Worm (Caenorhabditis elegans) whole organism, midembryonic: ENCODE results near the gene Y60A9.3.

ENCODE experiments used
- T22C8.4 ChIP-seq: fragments of 200-800 bp; sonication (Bioruptor generic); IDR thresholded peaks from 2 replicates; pipeline ENCODE4 v1.3.6; 2022; ENCODE audit warnings: missing genetic modification characterization, missing compliant biosample characterization
- cog-1 ChIP-seq: sonication (generic microtip); optimal IDR thresholded peaks from 2 replicates; lab custom pipeline; 2016; ENCODE audit warnings: missing genetic modification characterization, missing compliant biosample characterization
- flt-1 ChIP-seq: fragments of 200-800 bp; sonication (Bioruptor generic); IDR thresholded peaks from 2 replicates; pipeline ENCODE4 v1.3.6; 2022; ENCODE audit warnings: missing genetic modification characterization, missing compliant biosample characterization
- klf-2 ChIP-seq: fragments of 200-800 bp; sonication (Bioruptor generic); conservative IDR thresholded peaks from 2 replicates; pipeline ENCODE4 v1.3.6; 2022; ENCODE audit warnings: missing genetic modification reagents, missing genetic modification characterization, missing compliant biosample characterization
- med-1 ChIP-seq: sonication (generic microtip); optimal IDR thresholded peaks from 2 replicates; lab custom pipeline; 2017; ENCODE audit warnings: missing genetic modification characterization, mild to moderate bottlenecking, missing compliant biosample characterization, antibody characterized with exemption, missing genetic modification reagents; ENCODE audit not compliant: insufficient read depth
- ref-1 ChIP-seq: fragments of 200-800 bp; sonication (Bioruptor generic); conservative IDR thresholded peaks from 2 replicates; pipeline ENCODE4 v1.3.6; 2022; ENCODE audit warnings: missing genetic modification reagents, missing genetic modification characterization, missing compliant biosample characterization
- tab-1 ChIP-seq: fragments of 200-800 bp; sonication (Bioruptor generic); IDR thresholded peaks from 2 replicates; pipeline ENCODE4 v1.3.6; 2022; ENCODE audit warnings: missing genetic modification characterization, missing compliant biosample characterization
- ztf-23 ChIP-seq: fragments of 200-800 bp; sonication (Bioruptor generic); IDR thresholded peaks from 2 replicates; pipeline ENCODE4 v1.3.6; 2022; ENCODE audit warnings: missing genetic modification reagents, missing genetic modification characterization, missing compliant biosample characterization
- ztf-29 ChIP-seq: fragments of 200-800 bp; sonication (Bioruptor generic); IDR thresholded peaks from 2 replicates; pipeline ENCODE4 v1.3.6; 2022; ENCODE audit warnings: missing genetic modification reagents, missing genetic modification characterization, missing compliant biosample characterization

Gene Y60A9.3

DNA sequence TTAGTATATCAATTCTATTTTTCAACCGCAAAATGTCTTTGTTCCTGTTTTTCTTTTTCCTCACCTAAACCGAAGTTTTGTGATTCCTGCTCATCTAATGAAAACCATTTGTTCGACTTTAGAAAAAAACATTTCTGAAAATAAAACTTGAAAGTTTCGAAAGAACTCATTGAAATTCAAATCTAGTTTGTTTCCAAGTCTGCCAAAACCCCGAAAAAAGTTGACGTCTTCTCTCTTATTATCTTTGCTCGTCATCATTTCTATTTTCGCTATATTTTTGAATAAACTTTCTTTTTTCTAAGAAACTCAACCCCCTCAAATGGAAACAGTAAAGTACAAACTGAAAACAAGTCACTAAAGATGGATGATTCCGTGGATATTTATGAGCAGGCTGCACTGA is 22.8 kb downstream of the Y60A9.3 start, which contains the start of gene frpr-17:
Gene frpr-17 (plus strand): TSS at position 301 of the 400 bp plus-strand sequence.
- TF ChIP-seq ref-1 (GFP tag; lab: Robert Waterston, UW), result no peak
- TF ChIP-seq ztf-29 (GFP tag; lab: Robert Waterston, UW), result no peak
- TF ChIP-seq klf-2 (GFP tag; lab: Robert Waterston, UW), result no peak
- TF ChIP-seq cog-1 (tag; lab: Kevin White, UChicago), result no peak
- TF ChIP-seq flt-1 (GFP tag; lab: Robert Waterston, UW), result no peak
- TF ChIP-seq med-1 (GFP tag; lab: Kevin White, UChicago), result no peak
- TF ChIP-seq tab-1 (GFP tag; lab: Robert Waterston, UW), result no peak
- no peak for TF ChIP-seq ztf-23 (GFP tag; lab: Robert Waterston, UW)
- no peak for TF ChIP-seq T22C8.4

- no peak for TF ChIP-seq cog-1 (tag; lab: Kevin White, UChicago)
- TF ChIP-seq T22C8.4, result no peak
- TF ChIP-seq tab-1 (GFP tag; lab: Robert Waterston, UW), result no peak
- TF ChIP-seq flt-1 (GFP tag; lab: Robert Waterston, UW), result no peak
- TF ChIP-seq ztf-23 (GFP tag; lab: Robert Waterston, UW), result no peak
- no peak for TF ChIP-seq med-1 (GFP tag; lab: Kevin White, UChicago)
- no peak for TF ChIP-seq ref-1 (GFP tag; lab: Robert Waterston, UW)
- no peak for TF ChIP-seq ztf-29 (GFP tag; lab: Robert Waterston, UW)
- TF ChIP-seq klf-2 (GFP tag; lab: Robert Waterston, UW), result no peak
These were observed 29.7 kb downstream of the Y60A9.3 start, which contains the start of gene fbxa-179 for ce11 chrX:14412774-14413173. Gene fbxa-179, minus strand, starts transcription at chrX:14412874.

ce11 chrX:14415641-14416040 is 32.6 kb downstream of the Y60A9.3 start, which contains the start of gene F23D12.10:
Gene F23D12.10, minus strand, starts transcription at chrX:14415741.
- no peak for TF ChIP-seq cog-1 (tag; lab: Kevin White, UChicago)
- TF ChIP-seq T22C8.4, result no peak
- no peak for TF ChIP-seq ref-1 (GFP tag; lab: Robert Waterston, UW)
- TF ChIP-seq klf-2 (GFP tag; lab: Robert Waterston, UW), result no peak
- TF ChIP-seq ztf-23 (GFP tag; lab: Robert Waterston, UW), result no peak
- no peak for TF ChIP-seq flt-1 (GFP tag; lab: Robert Waterston, UW)
- TF ChIP-seq tab-1 (GFP tag; lab: Robert Waterston, UW), result no peak
- TF ChIP-seq med-1 (GFP tag; lab: Kevin White, UChicago), result no peak
- no peak for TF ChIP-seq ztf-29 (GFP tag; lab: Robert Waterston, UW)

- TF ChIP-seq ztf-29 (GFP tag; lab: Robert Waterston, UW), result no peak
- TF ChIP-seq med-1 (GFP tag; lab: Kevin White, UChicago), result no peak
- no peak for TF ChIP-seq tab-1 (GFP tag; lab: Robert Waterston, UW)
- TF ChIP-seq T22C8.4, result no peak
- no peak for TF ChIP-seq klf-2 (GFP tag; lab: Robert Waterston, UW)
- no peak for TF ChIP-seq ztf-23 (GFP tag; lab: Robert Waterston, UW)
- TF ChIP-seq ref-1 (GFP tag; lab: Robert Waterston, UW), result no peak
- no peak for TF ChIP-seq cog-1 (tag; lab: Kevin White, UChicago)
- TF ChIP-seq flt-1 (GFP tag; lab: Robert Waterston, UW), result no peak
These were observed 38.5 kb downstream of the Y60A9.3 start, which contains the start of gene F23D12.2 for ce11 chrX:14421529-14421982. Gene F23D12.2, minus strand, starts transcription at chrX:14421579.

ce11 chrX:14423105-14423504 is 40.1 kb downstream of the Y60A9.3 start, which contains the start of gene fipr-3:
Gene fipr-3, plus strand, starts transcription at chrX:14423405.
- TF ChIP-seq tab-1 (GFP tag; lab: Robert Waterston, UW) (no peak), klf-2 (GFP tag; lab: Robert Waterston, UW) (no peak), flt-1 (GFP tag; lab: Robert Waterston, UW) (no peak), ztf-29 (GFP tag; lab: Robert Waterston, UW) (no peak), ref-1 (GFP tag; lab: Robert Waterston, UW) (no peak), ztf-23 (GFP tag; lab: Robert Waterston, UW) (no peak)

ce11 chrX:14424186-14424585 is 41.1 kb downstream of the Y60A9.3 start:
- TF ChIP-seq ref-1 (GFP tag; lab: Robert Waterston, UW) (no peak), T22C8.4 (no peak), ztf-23 (GFP tag; lab: Robert Waterston, UW) (no peak), med-1 (GFP tag; lab: Kevin White, UChicago) (no peak), ztf-29 (GFP tag; lab: Robert Waterston, UW) (no peak), cog-1 (tag; lab: Kevin White, UChicago) (no peak), klf-2 (GFP tag; lab: Robert Waterston, UW) (no peak), tab-1 (GFP tag; lab: Robert Waterston, UW) (no peak), flt-1 (GFP tag; lab: Robert Waterston, UW) (no peak)

- TF ChIP-seq ztf-23 (GFP tag; lab: Robert Waterston, UW) (no peak), ref-1 (GFP tag; lab: Robert Waterston, UW) (no peak), klf-2 (GFP tag; lab: Robert Waterston, UW) (no peak), flt-1 (GFP tag; lab: Robert Waterston, UW) (no peak), tab-1 (GFP tag; lab: Robert Waterston, UW) (no peak), cog-1 (tag; lab: Kevin White, UChicago) (no peak), ztf-29 (GFP tag; lab: Robert Waterston, UW) (no peak), T22C8.4 (no peak), med-1 (GFP tag; lab: Kevin White, UChicago) (no peak)
These were observed 41.6 kb downstream of the Y60A9.3 start, which contains the start of gene F23D12.11 for ce11 chrX:14424673-14425072. Gene F23D12.11, minus strand, starts transcription at chrX:14424751.

DNA sequence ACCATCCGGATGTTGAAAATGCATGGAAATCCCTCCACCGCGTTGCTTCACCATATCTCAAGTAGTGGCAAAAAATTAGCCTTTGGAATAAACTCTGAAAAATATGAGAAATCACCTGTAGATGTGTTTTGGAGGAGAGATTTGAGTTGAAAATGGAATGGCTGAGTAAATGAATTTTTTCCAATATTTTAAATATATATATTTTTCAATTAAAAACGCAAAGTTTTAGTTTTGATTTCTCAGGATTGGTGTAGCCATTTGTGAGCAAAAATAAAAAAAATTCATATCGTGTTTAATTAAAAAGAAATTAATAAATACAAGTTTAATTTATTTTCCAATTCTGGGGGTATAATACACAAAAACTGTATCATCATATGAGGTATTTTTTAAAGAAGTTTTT is 45.0 kb downstream of the Y60A9.3 start, which contains the start of gene F23D12.1:
Gene F23D12.1 (minus strand): TSS at position 101 of the 400 bp plus-strand sequence.
- no peak for TF ChIP-seq flt-1 (GFP tag; lab: Robert Waterston, UW)
- no peak for TF ChIP-seq ref-1 (GFP tag; lab: Robert Waterston, UW)
- no peak for TF ChIP-seq tab-1 (GFP tag; lab: Robert Waterston, UW)
- no peak for TF ChIP-seq klf-2 (GFP tag; lab: Robert Waterston, UW)
- no peak for TF ChIP-seq cog-1 (tag; lab: Kevin White, UChicago)
- no peak for TF ChIP-seq med-1 (GFP tag; lab: Kevin White, UChicago)
- TF ChIP-seq T22C8.4, result no peak
- TF ChIP-seq ztf-23 (GFP tag; lab: Robert Waterston, UW), result no peak
- no peak for TF ChIP-seq ztf-29 (GFP tag; lab: Robert Waterston, UW)
